Fruit fly (Drosophila melanogaster): ENCODE data around the gene primo-2.
A peak's percentile ranks its signal among the peaks of the same experiment; 100 is the strongest.

The primo-2 gene

DNA sequence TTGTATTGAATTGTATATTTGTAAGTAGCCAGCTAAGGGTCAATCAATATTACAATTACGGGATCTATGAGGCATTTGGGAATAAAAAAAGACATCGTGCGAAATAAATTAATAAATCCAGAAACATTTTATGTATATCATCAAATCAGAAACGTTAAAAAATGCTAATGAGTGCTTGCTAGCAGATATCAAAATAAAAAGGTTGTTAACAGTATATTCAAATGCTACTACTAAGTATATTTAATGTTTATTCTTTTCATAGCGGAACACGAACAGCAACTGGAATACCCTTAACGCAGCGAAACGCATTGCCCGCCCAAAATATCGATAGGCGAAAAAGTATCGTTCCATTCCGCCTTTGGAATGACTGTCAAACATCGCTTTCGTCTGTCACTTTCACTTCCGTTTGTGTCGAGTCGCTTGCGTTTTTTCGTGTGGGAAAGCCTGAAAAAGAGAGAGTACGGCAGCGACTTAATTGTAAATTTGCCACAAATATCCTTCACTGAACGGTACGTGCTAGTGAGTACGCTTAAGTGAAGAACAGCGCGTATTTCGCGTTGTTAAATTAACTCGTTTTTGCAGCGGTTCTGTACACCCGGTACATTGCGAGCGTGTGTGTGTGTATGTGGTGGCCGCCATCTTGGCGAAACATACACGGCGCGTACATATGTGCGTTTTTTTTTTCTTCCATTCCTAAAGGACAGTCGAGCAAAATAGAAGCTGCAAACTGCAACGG lies 50.5 kb downstream of the primo-2 start, which contains the start of gene B52 (continued):
- TF ChIP-seq CG18262 (tag; optimal IDR thresholded peaks at IDR 0.05) (peak; percentile 32), odd (GFP tag; optimal IDR thresholded peaks at IDR 0.05) (peak; percentile 67), inv (GFP tag; IDR thresholded peaks at IDR 0.05; ENCODE audit: partially characterized antibody) (peak; percentile 49; the same call in 1 of the 2 replicates), crol (GFP tag; IDR thresholded peaks at IDR 0.05) (no peak), fu2 (GFP tag; optimal IDR thresholded peaks at IDR 0.05) (peak; percentile 17), so (GFP tag; IDR thresholded peaks at IDR 0.05) (peak; percentile 71; the same call in 1 of the 3 replicates), btn (GFP tag; optimal IDR thresholded peaks at IDR 0.05) (peak; percentile 43), Doc3 (GFP tag; IDR thresholded peaks at IDR 0.05; ENCODE audit: partially characterized antibody) (no peak), CG10654 (GFP tag; optimal IDR thresholded peaks at IDR 0.05) (peak; percentile 29), nerfin-2 (GFP tag; IDR thresholded peaks at IDR 0.05; ENCODE audit: partially characterized antibody) (no peak), CG16863 (GFP tag; optimal IDR thresholded peaks at IDR 0.05) (peak; percentile 47), Xbp1 (GFP tag; optimal IDR thresholded peaks at IDR 0.05) (peak; percentile 35), Scr (GFP tag; IDR thresholded peaks at IDR 0.05; ENCODE audit: partially characterized antibody) (peak; percentile 55), ro (GFP tag; IDR thresholded peaks at IDR 0.05) (no peak), ase (GFP tag; IDR thresholded peaks at IDR 0.05) (peak; percentile 46; the same call in 1 of the 3 replicates), NfI (GFP tag; optimal IDR thresholded peaks at IDR 0.05) (peak; percentile 82), CG15011 (GFP tag; optimal IDR thresholded peaks at IDR 0.05) (peak; percentile 51), ap (GFP tag; IDR thresholded peaks at IDR 0.05) (no peak; the same call in 1 of the 2 replicates), sob (GFP tag; IDR thresholded peaks at IDR 0.05) (peak; percentile 57; the same call in 1 of the 2 replicates), CG18619 (GFP tag; optimal IDR thresholded peaks at IDR 0.05) (peak; percentile 72), disco-r (GFP tag; optimal IDR thresholded peaks at IDR 0.05) (peak; percentile 62), CG3281 (GFP tag; optimal IDR thresholded peaks at IDR 0.05) (peak; percentile 81), CG17385 (GFP tag; optimal IDR thresholded peaks at IDR 0.05) (peak; percentile 79), Myb (GFP tag; optimal IDR thresholded peaks at IDR 0.05) (peak; percentile 35), CG11696 (GFP tag; IDR thresholded peaks at IDR 0.05) (no peak), jumu (GFP tag; optimal IDR thresholded peaks at IDR 0.05) (peak; percentile 29), CG2199 (GFP tag; IDR thresholded peaks at IDR 0.05) (0 out of 3 replicates have a peak, but pooled peaks have one; percentile 35), CG9727 (GFP tag; optimal IDR thresholded peaks at IDR 0.05) (peak; percentile 68), CG13424 (tag; optimal IDR thresholded peaks at IDR 0.05) (peak; percentile 17), Usf (GFP tag; optimal IDR thresholded peaks at IDR 0.05) (no peak), CG5953 (GFP tag; IDR thresholded peaks at IDR 0.05) (no peak), Lhr (GFP tag; optimal IDR thresholded peaks at IDR 0.05) (peak; percentile 41), ara (GFP tag; IDR thresholded peaks at IDR 0.05) (peak; percentile 46; the same call in 1 of the 2 replicates), ken (GFP tag; IDR thresholded peaks at IDR 0.05) (peak; percentile 59; the same call in 2 of the 3 replicates), nom (GFP tag; optimal IDR thresholded peaks at IDR 0.05) (peak; percentile 86), Dip2 (GFP tag; IDR thresholded peaks at IDR 0.05) (no peak), dmrt11E (tag; optimal IDR thresholded peaks at IDR 0.05) (peak; percentile 51), Nf-YA (GFP tag; IDR thresholded peaks at IDR 0.05) (0 out of 2 replicates have a peak, but pooled peaks have one; percentile 35), CG4404 (GFP tag; IDR thresholded peaks at IDR 0.05) (0 out of 2 replicates have a peak, but pooled peaks have one; percentile 16), CrebB (tag; optimal IDR thresholded peaks at IDR 0.05) (peak; percentile 80), CG18764 (GFP tag; optimal IDR thresholded peaks at IDR 0.05) (peak; percentile 55), fd96Cb (tag; optimal IDR thresholded peaks at IDR 0.05) (peak; percentile 31), CG17829 (tag; optimal IDR thresholded peaks at IDR 0.05) (peak; percentile 20), bcd (GFP tag; optimal IDR thresholded peaks at IDR 0.05) (peak; percentile 78), crc (GFP tag; optimal IDR thresholded peaks at IDR 0.05) (peak; percentile 55), oc (tag; optimal IDR thresholded peaks at IDR 0.05) (no peak), ash1 (GFP tag; optimal IDR thresholded peaks at IDR 0.05) (peak; percentile 25), CG13624 (GFP tag; optimal IDR thresholded peaks at IDR 0.05) (peak; percentile 64), Blimp-1 (GFP tag; optimal IDR thresholded peaks at IDR 0.05) (peak; percentile 93)

Measured in whole organism, embryonic.